Worm (Caenorhabditis elegans): ENCODE data around the gene T01C4.8.

DNA sequence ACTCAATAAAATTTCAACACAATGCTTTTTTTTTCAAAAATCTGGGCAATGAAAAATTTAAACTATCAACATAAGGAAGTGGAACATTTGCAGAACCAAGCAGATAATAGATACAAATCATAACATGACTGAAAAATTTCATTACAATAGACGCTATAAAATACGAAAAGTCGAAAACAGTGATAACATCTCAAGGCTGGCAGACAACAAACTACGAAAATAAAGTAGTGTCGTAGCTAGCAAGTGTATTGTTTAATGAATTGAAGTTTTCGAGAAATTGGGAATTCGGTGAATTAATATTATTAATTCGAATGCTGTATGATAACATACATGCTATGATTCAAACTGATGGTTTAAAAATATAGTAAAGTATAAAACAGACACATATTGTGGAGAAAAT is 32.5 kb downstream of the T01C4.8 start:
- TF ChIP-seq W03F9.2 (tag; optimal IDR thresholded peaks at IDR 0.05), result no peak
- TF ChIP-seq him-1 (tag; optimal IDR thresholded peaks at IDR 0.05), result no peak
- TF ChIP-seq dao-5 (tag; optimal IDR thresholded peaks at IDR 0.05), result no peak

Measured in whole organism, L4/young adult.